Worm (Caenorhabditis elegans) whole organism, early embryonic: ENCODE data around the gene M18.6.

Experiments used
- B0310.2 ChIP-seq: sonication (generic microtip); optimal IDR thresholded peaks from 2 replicates; lab custom pipeline; 2016; ENCODE audit warnings: mild to moderate bottlenecking, missing genetic modification characterization, missing compliant biosample characterization
- F13C5.2 ChIP-seq: sonication (generic microtip); optimal IDR thresholded peaks from 2 replicates; lab custom pipeline; 2017; ENCODE audit warnings: mild to moderate bottlenecking, missing genetic modification characterization, inconsistent platforms, missing compliant biosample characterization
- ama-1 ChIP-seq: fragments of 150-350 bp; optimal IDR thresholded peaks from 2 replicates; lab custom pipeline; 2014
- ets-7 ChIP-seq: sonication (generic microtip); optimal IDR thresholded peaks from 2 replicates; lab custom pipeline; 2016; ENCODE audit warnings: missing genotype, missing genetic modification characterization, missing compliant biosample characterization
- flt-1 ChIP-seq: fragments of 200-800 bp; sonication (Bioruptor generic); IDR thresholded peaks from 2 replicates; pipeline ENCODE4 v1.3.6; 2022; ENCODE audit warnings: missing genetic modification characterization, missing compliant biosample characterization
- hmbx-1 ChIP-seq: sonication (generic microtip); optimal IDR thresholded peaks from 2 replicates; lab custom pipeline; 2016; ENCODE audit warnings: mild to moderate bottlenecking, missing genetic modification characterization, missing compliant biosample characterization
- pes-1 ChIP-seq: fragments of 200-800 bp; sonication (Bioruptor generic); IDR thresholded peaks from 2 replicates; pipeline ENCODE4 v1.3.6; 2022; ENCODE audit warnings: missing genetic modification reagents, missing genetic modification characterization, missing compliant biosample characterization
- scrt-1 ChIP-seq: fragments of 200-800 bp; sonication (Bioruptor generic); IDR thresholded peaks from 2 replicates; pipeline ENCODE4 v1.3.6; 2022; ENCODE audit warnings: missing genetic modification characterization, missing compliant biosample characterization
- sea-1 ChIP-seq: fragments of 200-800 bp; sonication (Bioruptor generic); conservative IDR thresholded peaks from 2 replicates; pipeline ENCODE4 v1.3.6; 2022; ENCODE audit warnings: missing genetic modification characterization, missing compliant biosample characterization
- tbx-11 ChIP-seq: fragments of 200-800 bp; sonication (Bioruptor generic); IDR thresholded peaks from 2 replicates; pipeline ENCODE4 v1.3.6; 2022; ENCODE audit warnings: missing genetic modification characterization, missing compliant biosample characterization
- tbx-37 ChIP-seq: fragments of 200-800 bp; sonication (Bioruptor generic); conservative IDR thresholded peaks from 2 replicates; pipeline ENCODE4 v1.3.6; 2022; ENCODE audit warnings: missing genetic modification reagents, missing genetic modification characterization, missing compliant biosample characterization
- tra-4 ChIP-seq: sonication (generic microtip); optimal IDR thresholded peaks from 2 replicates; lab custom pipeline; 2017; ENCODE audit warnings: missing genetic modification characterization, missing compliant biosample characterization

DNA sequence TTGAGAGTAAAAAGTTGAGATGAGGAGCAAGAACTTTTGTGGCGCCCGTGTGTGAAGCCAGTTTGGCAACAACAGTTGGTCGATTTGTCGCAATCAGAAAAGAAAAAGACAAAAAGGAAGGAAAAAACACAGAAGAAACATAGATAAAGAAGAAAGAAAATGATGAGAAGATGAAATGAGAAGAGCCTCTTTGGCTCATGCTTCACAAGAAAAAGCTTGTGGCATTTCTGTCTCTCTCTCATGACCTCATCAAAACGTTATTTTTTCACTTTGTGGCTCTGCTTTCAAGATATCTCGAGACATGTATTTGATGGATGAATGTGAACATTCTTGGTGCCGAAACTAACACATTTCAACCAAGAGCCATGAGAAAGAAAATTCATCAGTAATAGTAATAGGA lies 8.1 kb upstream of the M18.6 start:
- no peak for TF ChIP-seq hmbx-1
- TF ChIP-seq tbx-11 (GFP tag; lab: Robert Waterston, UW), result no peak
- TF ChIP-seq ama-1 (lab: Kevin White, UChicago), result no peak
- TF ChIP-seq scrt-1 (GFP tag; lab: Robert Waterston, UW), result no peak
- TF ChIP-seq tra-4 (tag; lab: Kevin White, UChicago), result no peak
- no peak for TF ChIP-seq B0310.2
- no peak for TF ChIP-seq flt-1 (GFP tag; lab: Robert Waterston, UW)
- no peak for TF ChIP-seq ets-7 (tag; lab: Kevin White, UChicago)
- TF ChIP-seq pes-1 (GFP tag; lab: Robert Waterston, UW), result no peak
- TF ChIP-seq F13C5.2 (tag; lab: Kevin White, UChicago), result no peak
- TF ChIP-seq tbx-37 (GFP tag; lab: Robert Waterston, UW), result no peak
- TF ChIP-seq sea-1, result no peak
